Worm (Caenorhabditis elegans): Measurements from ENCODE around the gene K11G12.6.

The K11G12.6 gene

ce11 chrX:6729593-6729992 lies at the start of gene K11G12.6:
Gene K11G12.6 (minus strand): TSS chrX:6729657.
- TF ChIP-seq him-1 (tag; optimal IDR thresholded peaks at IDR 0.05) = no peak
- no peak for TF ChIP-seq dao-5 (tag; optimal IDR thresholded peaks at IDR 0.05)
- no peak for TF ChIP-seq W03F9.2 (tag; optimal IDR thresholded peaks at IDR 0.05)

DNA sequence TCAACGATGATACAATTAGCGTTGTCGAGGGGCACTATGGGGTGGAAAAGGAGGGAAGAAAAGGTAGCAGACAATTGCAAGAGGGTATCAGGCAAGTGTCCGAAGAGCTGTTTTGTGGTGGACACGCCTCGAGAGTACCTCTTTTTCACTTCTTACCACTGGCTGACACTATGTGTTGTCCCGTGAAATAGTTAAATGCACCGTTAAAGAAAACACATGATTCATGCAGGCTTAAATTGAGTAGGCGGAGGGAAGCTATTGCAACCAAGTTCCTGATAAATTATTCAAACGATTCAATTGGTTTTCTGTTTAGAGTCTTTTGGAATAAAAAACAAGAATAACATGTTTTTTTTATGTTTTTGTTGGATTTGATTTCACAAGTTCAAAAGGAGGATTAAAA lies 48.6 kb upstream of the K11G12.6 start, which contains the start of gene irk-1:
Gene irk-1, minus strand, starts transcription at position 101 of the 400 bp plus-strand sequence.
- TF ChIP-seq him-1 (tag; optimal IDR thresholded peaks at IDR 0.05) = no peak

DNA sequence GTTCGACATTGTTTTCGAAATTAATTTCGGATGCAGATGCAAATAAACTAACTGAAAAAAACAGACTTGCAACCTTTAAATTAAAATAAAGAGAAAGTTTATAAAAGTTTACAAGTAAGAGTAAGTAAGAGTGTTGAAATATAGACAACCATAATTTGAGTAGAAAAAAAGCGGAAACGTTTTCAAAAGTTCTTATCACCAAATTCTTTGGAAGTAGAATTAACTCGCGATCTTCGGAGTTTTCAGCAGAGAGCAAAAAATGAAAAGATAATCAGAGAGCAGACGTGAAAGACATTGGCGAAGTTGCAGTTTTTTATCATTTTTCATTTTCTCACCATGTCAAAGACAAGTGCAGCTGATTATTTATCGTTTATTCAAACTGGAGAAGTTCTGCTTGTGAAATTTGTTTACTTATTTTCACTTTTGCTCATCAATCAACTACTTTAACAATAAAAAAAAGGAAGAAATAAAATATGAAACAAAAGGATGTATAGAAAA lies 32.3 kb upstream of the K11G12.6 start, which contains the start of gene abts-4:
Gene abts-4, minus strand, starts transcription at position 51 of the 498 bp plus-strand sequence.
- TF ChIP-seq dao-5 (tag; optimal IDR thresholded peaks at IDR 0.05) = no peak
- TF ChIP-seq W03F9.2 (tag; optimal IDR thresholded peaks at IDR 0.05) = no peak
- no peak for TF ChIP-seq him-1 (tag; optimal IDR thresholded peaks at IDR 0.05)

ce11 chrX:6761211-6761610 lies 31.8 kb upstream of the K11G12.6 start:
- TF ChIP-seq dao-5 (tag; optimal IDR thresholded peaks at IDR 0.05) = no peak
- no peak for TF ChIP-seq him-1 (tag; optimal IDR thresholded peaks at IDR 0.05)
- TF ChIP-seq W03F9.2 (tag; optimal IDR thresholded peaks at IDR 0.05) = no peak

DNA sequence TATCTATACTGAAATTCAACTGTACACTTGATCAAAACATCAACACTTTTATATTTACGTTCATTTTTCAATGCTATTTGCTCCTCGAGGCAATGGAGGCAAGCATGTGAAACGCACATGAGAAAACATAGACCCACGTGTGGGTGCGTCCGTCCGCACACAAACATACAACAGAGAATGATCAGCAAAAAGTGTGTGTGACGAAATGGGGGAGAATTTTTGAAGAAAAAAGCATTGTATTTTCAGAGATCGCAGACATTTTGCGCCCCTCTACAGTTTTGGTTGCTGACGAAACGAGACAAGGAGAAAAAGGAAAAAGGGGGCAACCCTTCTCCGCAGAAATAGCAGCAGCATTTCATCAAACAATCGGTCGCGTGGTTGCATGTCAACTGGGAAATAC lies 20.7 kb upstream of the K11G12.6 start:
- TF ChIP-seq dao-5 (tag; optimal IDR thresholded peaks at IDR 0.05) = no peak
- TF ChIP-seq him-1 (tag; optimal IDR thresholded peaks at IDR 0.05) = peak; percentile 77
- TF ChIP-seq W03F9.2 (tag; optimal IDR thresholded peaks at IDR 0.05) = peak; percentile 49

DNA sequence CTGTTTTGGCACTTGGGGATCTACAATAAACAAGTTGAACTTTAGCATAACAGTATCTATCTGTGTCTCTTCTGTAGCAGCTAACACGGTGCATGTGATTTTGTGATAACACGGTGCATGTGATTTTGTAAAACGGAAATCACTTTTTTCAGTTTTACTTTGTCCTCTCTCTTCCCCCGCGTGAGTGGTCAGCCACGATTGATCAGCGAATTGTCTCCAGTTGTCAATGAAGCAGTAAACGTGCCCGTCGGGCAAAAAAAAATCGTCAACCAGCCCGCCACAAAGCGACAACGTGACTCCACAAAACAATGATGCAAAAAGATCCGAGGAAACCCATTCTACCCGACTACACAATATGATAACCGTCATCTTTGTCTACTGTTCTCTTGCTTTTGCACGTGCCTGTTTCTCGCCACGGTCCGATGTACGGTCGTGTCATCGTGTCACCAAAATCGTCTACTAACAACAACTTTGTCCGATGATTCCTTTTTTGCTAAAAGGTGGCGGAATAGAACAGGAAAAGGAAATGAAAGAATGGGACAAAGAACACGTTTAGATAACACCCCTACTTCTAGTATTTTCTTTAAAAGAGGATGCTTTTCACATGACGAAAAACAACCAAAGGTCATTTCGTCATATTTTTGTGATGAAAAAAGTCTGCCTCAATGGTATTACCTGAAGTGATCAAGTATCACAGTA lies 19.8 kb upstream of the K11G12.6 start:
- no peak for TF ChIP-seq W03F9.2 (tag; optimal IDR thresholded peaks at IDR 0.05)
- no peak for TF ChIP-seq dao-5 (tag; optimal IDR thresholded peaks at IDR 0.05)
- TF ChIP-seq him-1 (tag; optimal IDR thresholded peaks at IDR 0.05) = no peak

DNA sequence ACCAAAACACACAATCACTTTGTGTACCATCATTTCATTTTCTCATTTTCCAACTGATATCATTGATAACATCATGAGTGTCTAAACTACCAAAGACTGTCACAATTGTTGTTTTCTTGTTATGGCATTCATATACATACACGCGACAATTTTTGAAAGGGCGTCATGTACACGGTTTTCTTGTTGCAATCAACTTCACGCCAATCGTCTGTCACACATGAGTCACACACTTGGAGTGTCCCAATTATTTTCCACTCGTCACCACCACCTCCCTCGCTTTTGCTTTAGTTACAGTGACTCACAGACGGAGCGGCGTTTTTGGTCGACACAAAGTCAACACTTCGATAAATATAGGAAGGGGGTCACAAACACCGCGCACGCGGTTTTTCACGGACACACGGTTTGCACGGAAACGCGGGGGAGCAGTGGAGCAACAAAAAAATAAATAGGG lies 18.5 kb upstream of the K11G12.6 start:
- TF ChIP-seq him-1 (tag; optimal IDR thresholded peaks at IDR 0.05) (no peak), dao-5 (tag; optimal IDR thresholded peaks at IDR 0.05) (no peak), W03F9.2 (tag; optimal IDR thresholded peaks at IDR 0.05) (no peak)

DNA sequence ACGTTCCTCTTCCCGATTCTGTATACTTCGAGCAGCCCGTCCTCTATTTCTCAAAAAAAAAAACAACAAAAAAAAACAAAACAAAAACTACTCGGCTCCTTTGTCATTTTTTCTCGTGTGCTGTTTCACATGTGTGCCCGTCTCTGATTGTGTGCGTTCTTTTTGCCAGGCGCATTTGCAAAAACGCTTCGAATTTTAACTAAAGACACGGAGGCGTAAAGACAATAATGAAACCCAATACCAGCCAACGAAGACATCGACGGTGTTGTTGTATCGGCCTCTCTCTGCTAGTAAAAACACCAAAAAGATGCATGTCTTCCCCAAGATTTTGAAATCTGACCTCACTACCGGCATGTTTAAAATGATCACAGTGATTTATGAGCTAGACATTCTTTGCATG lies 17.4 kb upstream of the K11G12.6 start:
- TF ChIP-seq him-1 (tag; optimal IDR thresholded peaks at IDR 0.05) (no peak), dao-5 (tag; optimal IDR thresholded peaks at IDR 0.05) (no peak), W03F9.2 (tag; optimal IDR thresholded peaks at IDR 0.05) (no peak)

DNA sequence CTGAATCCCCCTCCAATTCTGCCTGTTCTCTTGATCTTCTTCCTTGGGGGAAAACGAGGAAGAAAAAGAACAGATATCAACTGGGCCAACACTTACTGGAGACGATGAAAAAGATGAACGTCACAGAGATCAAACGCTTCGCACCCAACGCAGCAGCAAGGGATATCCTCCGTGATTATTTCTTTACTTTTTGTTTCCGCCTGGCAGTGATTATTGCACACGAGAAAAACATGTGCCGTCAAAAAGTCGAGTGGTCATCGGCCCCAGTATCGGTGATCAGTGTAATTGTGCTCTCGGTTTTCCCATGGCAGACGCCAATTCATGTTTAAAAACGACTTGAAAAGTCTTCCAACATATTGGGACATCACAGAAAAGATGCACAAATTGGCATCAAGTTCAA lies 16.1 kb upstream of the K11G12.6 start:
- TF ChIP-seq him-1 (tag; optimal IDR thresholded peaks at IDR 0.05) (no peak), W03F9.2 (tag; optimal IDR thresholded peaks at IDR 0.05) (no peak)

DNA sequence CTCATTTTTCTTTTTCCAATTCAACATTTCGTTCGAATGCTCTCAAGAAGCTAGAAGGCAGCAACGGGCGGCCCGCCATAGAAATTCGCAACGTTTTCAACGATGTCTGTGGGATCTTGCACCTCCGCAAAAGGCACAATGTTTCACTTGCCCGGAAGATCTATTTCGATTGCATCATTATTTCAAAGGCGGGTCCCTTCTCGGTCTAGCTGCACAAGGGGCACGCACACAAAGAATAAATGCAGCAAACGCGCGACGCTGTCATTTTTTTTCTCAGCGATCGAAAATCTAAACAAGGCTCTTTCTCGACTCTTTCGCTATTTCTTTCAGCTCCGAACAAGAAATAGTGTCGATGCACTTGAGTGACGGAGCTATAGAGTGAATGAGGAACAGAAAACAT lies 15.5 kb upstream of the K11G12.6 start:
- no peak for TF ChIP-seq W03F9.2 (tag; optimal IDR thresholded peaks at IDR 0.05)
- TF ChIP-seq him-1 (tag; optimal IDR thresholded peaks at IDR 0.05) = peak; percentile 26
- no peak for TF ChIP-seq dao-5 (tag; optimal IDR thresholded peaks at IDR 0.05)

DNA sequence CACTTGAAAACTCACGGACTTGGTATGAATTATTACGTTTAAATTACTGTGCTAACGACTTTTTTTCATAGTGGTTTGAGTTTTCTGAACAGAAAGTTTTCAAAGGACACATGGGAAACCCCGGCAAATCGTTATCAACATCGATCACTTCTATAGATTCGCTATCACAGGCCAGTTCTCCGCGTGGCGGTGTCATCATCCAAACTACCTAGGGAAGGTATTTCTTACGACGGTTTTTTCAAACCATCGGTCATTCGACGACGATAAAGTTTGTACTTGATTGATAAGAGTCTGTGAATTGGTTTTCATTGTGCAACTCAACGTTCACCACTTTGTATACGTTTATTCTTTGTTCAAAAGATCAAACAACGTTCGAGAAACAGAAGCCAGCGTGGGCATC lies 15.1 kb upstream of the K11G12.6 start:
- TF ChIP-seq dao-5 (tag; optimal IDR thresholded peaks at IDR 0.05) (no peak), W03F9.2 (tag; optimal IDR thresholded peaks at IDR 0.05) (peak; percentile 1)

DNA sequence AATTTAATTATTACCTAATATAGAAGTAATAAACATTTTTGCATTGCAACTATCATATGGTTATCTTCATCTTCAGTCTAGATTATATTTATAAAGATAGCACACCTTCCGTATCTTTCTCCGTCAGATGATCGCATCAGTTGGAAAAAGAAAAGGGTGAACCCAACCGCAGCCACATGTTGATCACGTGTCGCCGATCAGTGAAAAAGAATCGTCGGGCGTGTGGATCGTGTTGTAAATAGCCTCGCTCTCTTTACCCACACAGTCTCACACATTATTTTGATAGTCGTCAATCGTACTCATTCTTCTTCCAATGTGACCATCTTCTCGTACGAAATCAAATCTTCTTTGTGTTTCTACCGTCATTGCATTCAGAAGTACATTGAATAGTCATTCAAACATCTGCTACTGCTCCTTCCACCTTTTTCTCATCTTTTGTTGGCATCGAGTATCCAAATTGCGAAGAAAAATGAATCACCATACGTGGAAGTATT lies 14.4 kb upstream of the K11G12.6 start:
- TF ChIP-seq him-1 (tag; optimal IDR thresholded peaks at IDR 0.05) (no peak), W03F9.2 (tag; optimal IDR thresholded peaks at IDR 0.05) (peak; percentile 67)

DNA sequence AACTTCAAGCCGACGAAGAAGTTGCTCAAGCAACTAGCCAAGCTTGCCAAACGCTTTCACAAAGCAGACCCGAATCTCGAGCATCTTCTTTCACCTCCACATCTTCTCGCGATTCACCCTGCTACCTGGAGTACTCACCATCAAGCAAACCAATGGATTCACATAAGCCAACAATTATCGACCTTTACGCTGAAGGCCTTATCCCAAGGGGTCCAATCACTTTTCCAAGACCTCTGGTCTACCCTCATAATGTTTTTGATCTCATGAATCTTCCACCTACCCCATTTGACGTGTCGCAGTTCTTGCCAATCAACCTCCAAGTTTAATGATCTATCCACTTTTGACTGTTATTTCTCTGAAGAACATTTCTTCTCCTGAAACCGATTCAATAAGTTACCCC lies 13.9 kb upstream of the K11G12.6 start:
- TF ChIP-seq dao-5 (tag; optimal IDR thresholded peaks at IDR 0.05) (no peak), him-1 (tag; optimal IDR thresholded peaks at IDR 0.05) (no peak), W03F9.2 (tag; optimal IDR thresholded peaks at IDR 0.05) (no peak)

ce11 chrX:6742891-6743290 lies 13.4 kb upstream of the K11G12.6 start:
- TF ChIP-seq W03F9.2 (tag; optimal IDR thresholded peaks at IDR 0.05) = no peak
- no peak for TF ChIP-seq him-1 (tag; optimal IDR thresholded peaks at IDR 0.05)
- no peak for TF ChIP-seq dao-5 (tag; optimal IDR thresholded peaks at IDR 0.05)
